Fruit fly (Drosophila melanogaster) whole organism, embryonic: ENCODE data around the gene CG9702.

ENCODE experiments used
- Abd-B ChIP-seq: fragments of 200-800 bp; sonication (Bioruptor generic); optimal IDR thresholded peaks from 2 replicates; lab custom pipeline; 2018; ENCODE audit warnings: missing biosample characterization, mild to moderate bottlenecking, missing genetic modification characterization, moderate library complexity
- Awh ChIP-seq: fragments of 200-800 bp; sonication (Bioruptor generic); IDR thresholded peaks from 2 replicates; pipeline ENCODE4, ENCODE4 v1.3.6; 2022; ENCODE audit warnings: missing biosample characterization, missing genetic modification characterization
- B-H1 ChIP-seq: fragments of 200-800 bp; sonication (Bioruptor generic); IDR thresholded peaks from 3 replicates; pipeline ENCODE4 v1.3.6; 2022; ENCODE audit warnings: missing biosample characterization, missing genetic modification characterization
- CG10274 ChIP-seq: fragments of 200-800 bp; sonication (Bioruptor generic); optimal IDR thresholded peaks from 3 replicates; lab custom pipeline; 2017; ENCODE audit warnings: missing biosample characterization, mild to moderate bottlenecking, missing genetic modification characterization
- CG10654 ChIP-seq: fragments of 200-800 bp; sonication (Bioruptor generic); optimal IDR thresholded peaks from 2 replicates; lab custom pipeline; 2016; ENCODE audit warnings: missing biosample characterization, missing genetic modification characterization
- CG10959 ChIP-seq: fragments of 200-800 bp; sonication (Bioruptor generic); IDR thresholded peaks from 2 replicates; pipeline ENCODE4 v1.3.6; 2022; ENCODE audit warnings: missing biosample characterization, missing genetic modification characterization
- CG12391 ChIP-seq: fragments of 200-800 bp; sonication (Bioruptor generic); optimal IDR thresholded peaks from 3 replicates; lab custom pipeline; 2018; ENCODE audit warnings: missing biosample characterization, mild to moderate bottlenecking, missing genetic modification characterization, moderate library complexity
- CG13624 ChIP-seq: fragments of 200-800 bp; sonication (Bioruptor generic); optimal IDR thresholded peaks from 2 replicates; lab custom pipeline; 2016; ENCODE audit warnings: missing biosample characterization, missing genetic modification characterization
- CG15073 ChIP-seq: fragments of 200-800 bp; sonication (Bioruptor generic); optimal IDR thresholded peaks from 2 replicates; lab custom pipeline; 2016; ENCODE audit warnings: missing biosample characterization, missing genetic modification characterization
- CG16779 ChIP-seq: fragments of 200-800 bp; sonication (Bioruptor generic); IDR thresholded peaks from 2 replicates; pipeline ENCODE4 v1.3.6; 2022; ENCODE audit warnings: missing biosample characterization, missing genetic modification characterization
- CG17359 ChIP-seq: fragments of 200-800 bp; sonication (Bioruptor generic); optimal IDR thresholded peaks from 3 replicates; lab custom pipeline; 2018; ENCODE audit warnings: missing biosample characterization, mild to moderate bottlenecking, missing genetic modification characterization, moderate library complexity
- CG18011 ChIP-seq: fragments of 200-800 bp; sonication (Bioruptor generic); optimal IDR thresholded peaks from 2 replicates; lab custom pipeline; 2017; ENCODE audit warnings: missing biosample characterization, missing genetic modification characterization, mild to moderate bottlenecking, moderate library complexity, missing genotype
- CG3163 ChIP-seq: fragments of 200-800 bp; sonication (Bioruptor generic); optimal IDR thresholded peaks from 3 replicates; lab custom pipeline; 2016; ENCODE audit warnings: missing biosample characterization, missing genetic modification characterization
- CG34376 ChIP-seq: fragments of 200-800 bp; sonication (Bioruptor generic); optimal IDR thresholded peaks from 2 replicates; lab custom pipeline; 2018; ENCODE audit warnings: missing biosample characterization, mild to moderate bottlenecking, missing genetic modification characterization
- CG3726 ChIP-seq: fragments of 200-800 bp; sonication (Bioruptor generic); IDR thresholded peaks from 3 replicates; pipeline ENCODE4, ENCODE4 v1.3.6; 2022; ENCODE audit warnings: missing biosample characterization, missing genetic modification characterization
- CG4617 ChIP-seq: fragments of 200-800 bp; sonication (Bioruptor generic); optimal IDR thresholded peaks from 3 replicates; lab custom pipeline; 2016; ENCODE audit warnings: missing biosample characterization, missing genetic modification characterization, borderline replicate concordance
- CG6813 ChIP-seq: fragments of 200-800 bp; sonication (Bioruptor generic); optimal IDR thresholded peaks from 2 replicates; lab custom pipeline; 2017; ENCODE audit warnings: missing biosample characterization, missing genetic modification characterization, mild to moderate bottlenecking, moderate library complexity, missing genetic modification reagents
- Camta ChIP-seq: fragments of 200-800 bp; sonication (Bioruptor generic); optimal IDR thresholded peaks from 2 replicates; lab custom pipeline; 2016; ENCODE audit warnings: missing biosample characterization, missing genetic modification characterization
- CkIIα-i1 ChIP-seq: fragments of 200-800 bp; sonication (Bioruptor generic); IDR thresholded peaks from 2 replicates; pipeline ENCODE4 v1.3.6; 2022; ENCODE audit warnings: missing biosample characterization, missing genetic modification characterization
- CoRest ChIP-seq: fragments of 200-800 bp; sonication (Bioruptor generic); optimal IDR thresholded peaks from 3 replicates; lab custom pipeline; 2018; ENCODE audit warnings: missing biosample characterization, mild to moderate bottlenecking, missing genetic modification characterization, moderate library complexity
- CrebB ChIP-seq: fragments of 200-800 bp; sonication (Bioruptor generic); optimal IDR thresholded peaks from 3 replicates; lab custom pipeline; 2018; ENCODE audit warnings: missing biosample characterization, mild to moderate bottlenecking, missing genetic modification characterization
- D19B ChIP-seq: fragments of 200-800 bp; sonication (Bioruptor generic); optimal IDR thresholded peaks from 2 replicates; lab custom pipeline; 2017; ENCODE audit warnings: missing biosample characterization, mild to moderate bottlenecking, missing genetic modification characterization
- Dp ChIP-seq: fragments of 200-800 bp; sonication (Bioruptor generic); optimal IDR thresholded peaks from 2 replicates; lab custom pipeline; 2018; ENCODE audit warnings: missing biosample characterization, mild to moderate bottlenecking, missing genetic modification characterization, moderate library complexity
- HHEX ChIP-seq: fragments of 200-800 bp; sonication (Bioruptor generic); optimal IDR thresholded peaks from 3 replicates; lab custom pipeline; 2017; ENCODE audit warnings: missing biosample characterization, mild to moderate bottlenecking, missing genetic modification characterization, missing genetic modification reagents
- HLH4C ChIP-seq: fragments of 200-800 bp; sonication (Bioruptor generic); IDR thresholded peaks from 3 replicates; pipeline ENCODE4 v1.3.6; 2022; ENCODE audit warnings: missing biosample characterization, missing genetic modification characterization; ENCODE audit not compliant: partially characterized antibody
- HmgD ChIP-seq: fragments of 200-800 bp; sonication (Bioruptor generic); optimal IDR thresholded peaks from 3 replicates; lab custom pipeline; 2016; ENCODE audit warnings: missing biosample characterization, missing genetic modification characterization
- Jarid2 ChIP-seq: fragments of 200-800 bp; sonication (Bioruptor generic); optimal IDR thresholded peaks from 3 replicates; lab custom pipeline; 2017; ENCODE audit warnings: mild to moderate bottlenecking, missing biosample characterization, missing genetic modification reagents, missing genetic modification characterization
- Max ChIP-seq: fragments of 200-800 bp; sonication (Bioruptor generic); optimal IDR thresholded peaks from 2 replicates; lab custom pipeline; 2016; ENCODE audit warnings: missing biosample characterization, mild to moderate bottlenecking, missing genetic modification characterization
- NC2β ChIP-seq: fragments of 200-800 bp; sonication (Bioruptor generic); optimal IDR thresholded peaks from 2 replicates; lab custom pipeline; 2016; ENCODE audit warnings: missing biosample characterization, missing genetic modification characterization
- Nf-YB ChIP-seq: fragments of 200-800 bp; sonication (Bioruptor generic); optimal IDR thresholded peaks from 3 replicates; lab custom pipeline; 2019; ENCODE audit warnings: missing biosample characterization, mild to moderate bottlenecking, missing genetic modification characterization, moderate library complexity
- Ptx1 ChIP-seq: fragments of 200-800 bp; sonication (Bioruptor generic); IDR thresholded peaks from 2 replicates; pipeline ENCODE4 v1.3.6; 2022; ENCODE audit warnings: missing biosample characterization, missing genetic modification characterization
- Side ChIP-seq: fragments of 200-800 bp; sonication (Bioruptor generic); optimal IDR thresholded peaks from 2 replicates; lab custom pipeline; 2016; ENCODE audit warnings: missing biosample characterization, missing genetic modification characterization
- Sry-δ ChIP-seq: fragments of 200-800 bp; sonication (Bioruptor generic); optimal IDR thresholded peaks from 2 replicates; lab custom pipeline; 2016; ENCODE audit warnings: missing biosample characterization, missing genetic modification characterization
- Vsx1 ChIP-seq: fragments of 200-800 bp; sonication (Bioruptor generic); optimal IDR thresholded peaks from 2 replicates; lab custom pipeline; 2017; ENCODE audit warnings: missing biosample characterization, mild to moderate bottlenecking, missing genetic modification characterization, missing genetic modification reagents
- aop ChIP-seq: fragments of 200-800 bp; sonication (Bioruptor generic); IDR thresholded peaks from 2 replicates; pipeline ENCODE4 v1.3.6; 2022; ENCODE audit warnings: missing biosample characterization, missing genetic modification characterization
- ase ChIP-seq: fragments of 200-800 bp; sonication (Bioruptor generic); IDR thresholded peaks from 3 replicates; pipeline ENCODE4 v1.3.6; 2022; ENCODE audit warnings: missing biosample characterization, missing genetic modification characterization
- az2 ChIP-seq: fragments of 200-800 bp; sonication (Bioruptor generic); optimal IDR thresholded peaks from 3 replicates; lab custom pipeline; 2016; ENCODE audit warnings: missing biosample characterization, missing genetic modification characterization
- bigmax ChIP-seq: fragments of 200-800 bp; sonication (Bioruptor generic); optimal IDR thresholded peaks from 2 replicates; lab custom pipeline; 2018; ENCODE audit warnings: missing biosample characterization, mild to moderate bottlenecking, missing genetic modification characterization
- emc ChIP-seq: fragments of 200-800 bp; sonication (Bioruptor generic); optimal IDR thresholded peaks from 2 replicates; lab custom pipeline; 2016; ENCODE audit warnings: missing biosample characterization, missing genetic modification characterization
- ems ChIP-seq: fragments of 200-800 bp; sonication (Bioruptor generic); optimal IDR thresholded peaks from 3 replicates; lab custom pipeline; 2016; ENCODE audit warnings: missing biosample characterization, missing genetic modification characterization
- ftz-f1 ChIP-seq: fragments of 200-800 bp; sonication (Bioruptor generic); optimal IDR thresholded peaks from 2 replicates; lab custom pipeline; 2016; ENCODE audit warnings: missing biosample characterization, missing genetic modification characterization
- gsb-n ChIP-seq: fragments of 200-800 bp; sonication (Bioruptor generic); optimal IDR thresholded peaks from 3 replicates; lab custom pipeline; 2018; ENCODE audit warnings: missing biosample characterization, mild to moderate bottlenecking, missing genetic modification characterization
- jumu ChIP-seq: fragments of 200-800 bp; sonication (Bioruptor generic); optimal IDR thresholded peaks from 3 replicates; lab custom pipeline; 2016; ENCODE audit warnings: missing biosample characterization, missing genetic modification characterization
- lab ChIP-seq: fragments of 200-800 bp; sonication (Bioruptor generic); optimal IDR thresholded peaks from 3 replicates; lab custom pipeline; 2017; ENCODE audit warnings: missing biosample characterization, missing genetic modification characterization, mild to moderate bottlenecking, moderate library complexity, missing genetic modification reagents
- pum ChIP-seq: fragments of 200-800 bp; sonication (Bioruptor generic); optimal IDR thresholded peaks from 2 replicates; lab custom pipeline; 2016; ENCODE audit warnings: missing biosample characterization, missing genetic modification characterization
- slp2 ChIP-seq: fragments of 200-800 bp; sonication (Bioruptor generic); optimal IDR thresholded peaks from 2 replicates; lab custom pipeline; 2016; ENCODE audit warnings: missing biosample characterization, missing genetic modification characterization
- vnd ChIP-seq: fragments of 200-800 bp; sonication (Bioruptor generic); IDR thresholded peaks from 3 replicates; pipeline ENCODE4 v1.3.6; 2022; ENCODE audit warnings: missing biosample characterization, missing genetic modification characterization; ENCODE audit not compliant: partially characterized antibody
- zen2 ChIP-seq: fragments of 200-800 bp; sonication (Bioruptor generic); IDR thresholded peaks from 3 replicates; pipeline ENCODE4 v1.3.6; 2022; ENCODE audit warnings: missing biosample characterization, missing genetic modification characterization; ENCODE audit not compliant: partially characterized antibody

Gene CG9702

dm6 chr3R:30600154-30601009, 21.2 kb downstream of the CG9702 start (continued):
- TF ChIP-seq vnd (GFP tag; lab: Robert Waterston, UW) (no peak), CG10274 (GFP tag; lab: Kevin White, UChicago) (peak; percentile 67), ftz-f1 (peak; percentile 42), Ptx1 (GFP tag; lab: Robert Waterston, UW) (peak; percentile 91), Sry-δ (GFP tag; lab: Kevin White, UChicago) (peak; percentile 43), CG17359 (tag; lab: Kevin White, UChicago) (peak; percentile 93), CG3726 (GFP tag; lab: Robert Waterston, UW) (peak; percentile 93), CG10654 (GFP tag; lab: Kevin White, UChicago) (peak; percentile 83), HLH4C (GFP tag; lab: Robert Waterston, UW) (no peak), CG12391 (tag; lab: Kevin White, UChicago) (peak; percentile 92), jumu (GFP tag; lab: Kevin White, UChicago) (peak; percentile 77), Nf-YB (peak; percentile 78), Camta (GFP tag; lab: Kevin White, UChicago) (peak; percentile 87), aop (peak; percentile 81), Abd-B (GFP tag; lab: Kevin White, UChicago) (peak; percentile 70), ems (GFP tag; lab: Kevin White, UChicago) (peak; percentile 93), Vsx1 (peak; percentile 80), B-H1 (GFP tag; lab: Robert Waterston, UW) (peak; percentile 95), CG10959 (GFP tag; lab: Robert Waterston, UW) (peak; percentile 81), pum (GFP tag; lab: Kevin White, UChicago) (peak; percentile 87), CG4617 (GFP tag; lab: Kevin White, UChicago) (peak; percentile 59), emc (GFP tag; lab: Kevin White, UChicago) (peak; percentile 81), CG3163 (GFP tag; lab: Kevin White, UChicago) (peak; percentile 79), zen2 (GFP tag; lab: Robert Waterston, UW) (no peak), Awh (GFP tag; lab: Robert Waterston, UW) (peak; percentile 97), Jarid2 (GFP tag; lab: Kevin White, UChicago) (peak; percentile 58), az2 (GFP tag; lab: Kevin White, UChicago) (peak; percentile 90), slp2 (GFP tag; lab: Kevin White, UChicago) (peak; percentile 82), CrebB (tag; lab: Kevin White, UChicago) (peak; percentile 78), HmgD (GFP tag; lab: Kevin White, UChicago) (peak; percentile 31), CG16779 (GFP tag; lab: Robert Waterston, UW) (peak; percentile 87), CG13624 (GFP tag; lab: Kevin White, UChicago) (peak; percentile 70), gsb-n (tag; lab: Kevin White, UChicago) (peak; percentile 91), HHEX (GFP tag; lab: Kevin White, UChicago) (peak; percentile 91), ase (GFP tag; lab: Robert Waterston, UW) (peak; percentile 93; the same call in 2 of the 3 replicates), CoRest (peak; percentile 88), Dp (GFP tag; lab: Kevin White, UChicago) (no peak), CG6813 (peak; percentile 92), CG18011 (GFP tag; lab: Kevin White, UChicago) (peak; percentile 81), NC2β (GFP tag; lab: Kevin White, UChicago) (peak; percentile 91), CG34376 (GFP tag; lab: Kevin White, UChicago) (peak; percentile 55), Max (peak; percentile 91), Side (peak; percentile 89), bigmax (GFP tag; lab: Kevin White, UChicago) (no peak), CkIIα-i1 (GFP tag; lab: Robert Waterston, UW) (peak; percentile 55; the same call in 1 of the 2 replicates), CG15073 (no peak), lab (GFP tag; lab: Kevin White, UChicago) (peak; percentile 94), D19B (GFP tag; lab: Kevin White, UChicago) (peak; percentile 72)
